Worm (Caenorhabditis elegans) whole organism, early embryonic: ENCODE measurements around the gene C50H2.4.

ENCODE experiments used
- B0310.2 ChIP-seq: sonication (generic microtip); optimal IDR thresholded peaks from 2 replicates; lab custom pipeline; 2016; ENCODE audit warnings: mild to moderate bottlenecking, missing genetic modification characterization, missing compliant biosample characterization
- F13C5.2 ChIP-seq: sonication (generic microtip); optimal IDR thresholded peaks from 2 replicates; lab custom pipeline; 2017; ENCODE audit warnings: mild to moderate bottlenecking, missing genetic modification characterization, inconsistent platforms, missing compliant biosample characterization
- sea-1 ChIP-seq: fragments of 200-800 bp; sonication (Bioruptor generic); conservative IDR thresholded peaks from 2 replicates; pipeline ENCODE4 v1.3.6; 2022; ENCODE audit warnings: missing genetic modification characterization, missing compliant biosample characterization

- TF ChIP-seq F13C5.2 (tag; lab: Kevin White, UChicago) = no peak
- no peak for TF ChIP-seq B0310.2 (tag; lab: Kevin White, UChicago)
- TF ChIP-seq sea-1 = no peak
These were observed 11.2 kb downstream of the C50H2.4 start for ce11 chrV:9927954-9928353.
